Worm (Caenorhabditis elegans): ENCODE measurements around the gene F46B6.10.

- TF ChIP-seq nhr-67 (tag; optimal IDR thresholded peaks at IDR 0.05) (no peak), jun-1 (tag; optimal IDR thresholded peaks at IDR 0.05) (no peak), ztf-4 (tag; optimal IDR thresholded peaks at IDR 0.05) (no peak), ztf-11 (tag; optimal IDR thresholded peaks at IDR 0.05) (no peak), unc-62 (GFP tag; optimal IDR thresholded peaks at IDR 0.05) (no peak), lin-39 (tag; optimal IDR thresholded peaks at IDR 0.05) (no peak)
These were observed 45.6 kb downstream of the F46B6.10 start, which contains the start of gene hrg-3 for ce11 chrV:9756242-9756641.
